Fruit fly (Drosophila melanogaster): ENCODE measurements around the gene Cdep.

The Cdep gene

dm6 chr3R:4910365-4910810 is at the start of gene Cdep:
Cdep (plus strand) TSS chr3R:4910552.
- TF ChIP-seq Ada2b (GFP tag; IDR thresholded peaks at IDR 0.05) (0 out of 2 replicates have a peak, but pooled peaks have one; percentile 28), hbn (GFP tag; IDR thresholded peaks at IDR 0.05; ENCODE audit: partially characterized antibody) (peak; percentile 88), CG11504 (tag; optimal IDR thresholded peaks at IDR 0.05) (peak; percentile 81), CG4707 (GFP tag; optimal IDR thresholded peaks at IDR 0.05) (no peak), cas (GFP tag; IDR thresholded peaks at IDR 0.05) (peak; percentile 43; the same call in 1 of the 2 replicates), zen2 (GFP tag; IDR thresholded peaks at IDR 0.05; ENCODE audit: partially characterized antibody) (peak; percentile 92), fd96Cb (tag; optimal IDR thresholded peaks at IDR 0.05) (peak; percentile 12), rib (GFP tag; IDR thresholded peaks at IDR 0.05) (peak; percentile 20), CG11456 (GFP tag; IDR thresholded peaks at IDR 0.05) (no peak), onecut (GFP tag; IDR thresholded peaks at IDR 0.05) (peak; percentile 86), CG14860 (GFP tag; IDR thresholded peaks at IDR 0.05; ENCODE audit: partially characterized antibody) (peak; percentile 93), kay (GFP tag; optimal IDR thresholded peaks at IDR 0.05) (no peak), oc (tag; optimal IDR thresholded peaks at IDR 0.05) (no peak), pan (optimal IDR thresholded peaks at IDR 0.05) (no peak), pan (GFP tag; optimal IDR thresholded peaks at IDR 0.05 in 1 of 2, IDR thresholded peaks at IDR 0.05 in 1 of 2) (peak in 1 of 2 experiments; percentile 61), CG6654 (GFP tag; optimal IDR thresholded peaks at IDR 0.05) (no peak), Dp (GFP tag; optimal IDR thresholded peaks at IDR 0.05) (peak; percentile 69), CG10979 (tag; optimal IDR thresholded peaks at IDR 0.05) (peak; percentile 24), org-1 (GFP tag; optimal IDR thresholded peaks at IDR 0.05) (no peak), jumu (GFP tag; optimal IDR thresholded peaks at IDR 0.05) (no peak), ftz-f1 (GFP tag; optimal IDR thresholded peaks at IDR 0.05) (no peak), Usf (GFP tag; optimal IDR thresholded peaks at IDR 0.05) (no peak), Stat92E (GFP tag; optimal IDR thresholded peaks at IDR 0.05) (peak in 1 of 3 experiments; percentile 89), CG1792 (GFP tag; optimal IDR thresholded peaks at IDR 0.05) (no peak), Neu2 (GFP tag; optimal IDR thresholded peaks at IDR 0.05; ENCODE audit: borderline replicate concordance) (no peak), CG9797 (GFP tag; optimal IDR thresholded peaks at IDR 0.05) (peak; percentile 41), aop (GFP tag; IDR thresholded peaks at IDR 0.05) (no peak), kni (GFP tag; optimal IDR thresholded peaks at IDR 0.05) (no peak), jigr1 (GFP tag; IDR thresholded peaks at IDR 0.05) (no peak), Hr3 (GFP tag; optimal IDR thresholded peaks at IDR 0.05) (peak; percentile 7), CG15011 (GFP tag; optimal IDR thresholded peaks at IDR 0.05) (no peak), CG6175 (GFP tag; IDR thresholded peaks at IDR 0.05) (no peak), CG11093 (GFP tag; IDR thresholded peaks at IDR 0.05) (no peak), mam (GFP tag; optimal IDR thresholded peaks at IDR 0.05) (peak; percentile 3), Hr39 (optimal IDR thresholded peaks at IDR 0.05) (no peak), chm (GFP tag; IDR thresholded peaks at IDR 0.05) (peak; percentile 59; the same call in 1 of the 2 replicates), CG18764 (GFP tag; optimal IDR thresholded peaks at IDR 0.05) (peak; percentile 38), CTCF (GFP tag; optimal IDR thresholded peaks at IDR 0.05) (peak; percentile 53), CG7928 (GFP tag; optimal IDR thresholded peaks at IDR 0.05) (peak; percentile 94), unpg (GFP tag; optimal IDR thresholded peaks at IDR 0.05) (peak; percentile 45), CkIIα-i1 (GFP tag; IDR thresholded peaks at IDR 0.05) (no peak), Med (GFP tag) (peak; percentile 88), grn (GFP tag; optimal IDR thresholded peaks at IDR 0.05) (no peak), CG4730 (GFP tag; IDR thresholded peaks at IDR 0.05) (no peak), Ravus (GFP tag; IDR thresholded peaks at IDR 0.05) (no peak), CG34224 (GFP tag; IDR thresholded peaks at IDR 0.05; ENCODE audit: partially characterized antibody) (peak; percentile 90), MTF-1 (GFP tag; optimal IDR thresholded peaks at IDR 0.05; ENCODE audit: borderline replicate concordance) (no peak), bbx (GFP tag; IDR thresholded peaks at IDR 0.05; ENCODE audit: partially characterized antibody) (peak; percentile 97), Max (GFP tag; optimal IDR thresholded peaks at IDR 0.05) (peak; percentile 30), CG8478 (optimal IDR thresholded peaks at IDR 0.05) (no peak), scrt (GFP tag; optimal IDR thresholded peaks at IDR 0.05) (peak; percentile 3), yki (optimal IDR thresholded peaks at IDR 0.05) (no peak)
